Fruit fly (Drosophila melanogaster) whole organism, prepupa: Measurements from ENCODE around the gene Sol1.

Experiments
- CG10631 ChIP-seq: fragments of 200-800 bp; sonication (Bioruptor generic); optimal IDR thresholded peaks from 2 replicates; lab custom pipeline; 2016; ENCODE audit warnings: missing biosample characterization, missing genetic modification characterization
- CG10669 ChIP-seq: fragments of 200-800 bp; sonication (Bioruptor generic); optimal IDR thresholded peaks from 3 replicates; lab custom pipeline; 2018; ENCODE audit warnings: missing biosample characterization, mild to moderate bottlenecking, missing genetic modification characterization, moderate library complexity
- CG31627 ChIP-seq: fragments of 200-800 bp; sonication (Bioruptor generic); optimal IDR thresholded peaks from 3 replicates; lab custom pipeline; 2016; ENCODE audit warnings: missing biosample characterization, missing genetic modification characterization
- CG3919 ChIP-seq: fragments of 200-800 bp; sonication (Bioruptor generic); optimal IDR thresholded peaks from 3 replicates; lab custom pipeline; 2016; ENCODE audit warnings: missing biosample characterization, missing genetic modification characterization
- CG8319 ChIP-seq: fragments of 200-800 bp; sonication (Bioruptor generic); optimal IDR thresholded peaks from 3 replicates; lab custom pipeline; 2016; ENCODE audit warnings: missing biosample characterization, missing genetic modification characterization
- CG8632 ChIP-seq: fragments of 200-800 bp; sonication (Bioruptor generic); optimal IDR thresholded peaks from 3 replicates; lab custom pipeline; 2016; ENCODE audit warnings: missing biosample characterization, missing genetic modification characterization
- Hr38 ChIP-seq: sonication (Bioruptor generic); optimal IDR thresholded peaks from 2 replicates; lab custom pipeline; 2016; ENCODE audit warnings: missing biosample characterization, missing genetic modification characterization
- Hr4 ChIP-seq: fragments of 200-800 bp; sonication (Bioruptor generic); optimal IDR thresholded peaks from 3 replicates; lab custom pipeline; 2016; ENCODE audit warnings: missing biosample characterization, missing genetic modification characterization
- Met ChIP-seq: fragments of 200-800 bp; sonication (Bioruptor generic); optimal IDR thresholded peaks from 3 replicates; lab custom pipeline; 2016; ENCODE audit warnings: missing biosample characterization, missing genetic modification characterization
- OdsH ChIP-seq: fragments of 200-800 bp; sonication (Bioruptor generic); optimal IDR thresholded peaks from 3 replicates; lab custom pipeline; 2016; ENCODE audit warnings: missing biosample characterization, missing genetic modification characterization
- Smox ChIP-seq: fragments of 200-800 bp; sonication (Bioruptor generic); optimal IDR thresholded peaks from 3 replicates; lab custom pipeline; 2016; ENCODE audit warnings: missing biosample characterization, missing genetic modification characterization
- svp ChIP-seq: fragments of 200-800 bp; sonication (Bioruptor generic); peaks from one replicate; lab custom pipeline; 2016; ENCODE audit warnings: missing biosample characterization, missing genetic modification characterization
- topi ChIP-seq: fragments of 200-800 bp; sonication (Bioruptor generic); optimal IDR thresholded peaks from 3 replicates; lab custom pipeline; 2016; ENCODE audit warnings: missing biosample characterization, missing genetic modification characterization

DNA sequence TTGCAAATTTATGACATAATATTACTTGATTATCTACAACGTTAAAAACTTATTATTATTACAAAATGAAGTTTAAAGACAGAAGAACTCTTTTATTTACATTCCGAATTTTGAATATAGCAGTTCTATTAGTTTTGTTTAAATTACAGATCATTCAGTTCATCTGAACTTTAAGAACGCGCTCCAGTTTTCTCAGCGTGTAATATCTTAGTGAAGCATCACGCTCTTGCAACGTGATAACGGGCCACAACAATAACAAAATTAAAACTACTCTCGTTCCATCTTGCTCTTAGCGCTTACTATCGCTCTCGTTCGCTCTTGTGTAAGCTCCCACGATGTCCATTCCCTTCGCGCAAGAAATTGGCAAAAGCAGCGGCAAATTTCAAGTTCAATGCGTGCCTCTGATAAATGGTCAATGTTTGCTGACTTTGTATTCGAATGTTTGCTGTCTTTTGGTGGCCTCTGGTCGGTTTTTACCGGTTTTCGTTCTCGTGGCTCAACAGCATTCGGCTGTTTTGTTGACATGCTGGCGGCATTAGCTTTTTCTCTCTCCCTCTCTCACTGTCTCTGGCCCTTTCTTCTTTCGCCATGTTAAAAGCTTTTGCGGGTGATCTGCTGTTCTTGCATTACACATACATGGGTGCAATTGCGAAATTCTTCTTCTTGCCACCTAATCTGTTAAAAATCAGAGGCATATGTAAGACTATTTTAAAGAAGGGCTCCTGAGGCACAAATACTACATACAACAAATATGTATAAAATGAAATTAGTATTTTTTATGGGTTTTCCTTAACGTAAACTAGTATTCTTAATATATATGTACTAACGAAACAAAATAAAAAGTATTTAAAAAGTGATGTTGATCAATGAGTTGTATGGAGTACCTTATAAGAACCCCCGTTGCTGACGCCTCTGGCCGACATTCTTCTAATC, 56.8 kb downstream of the Sol1 start:
- TF ChIP-seq CG10631 (GFP tag; lab: Kevin White, UChicago) (peak; percentile 45), CG8632 (no peak), svp (GFP tag; lab: Kevin White, UChicago) (peak; percentile 67), CG10669 (GFP tag; lab: Kevin White, UChicago) (peak; percentile 40), Hr38 (GFP tag; lab: Kevin White, UChicago) (no peak), topi (GFP tag; lab: Kevin White, UChicago) (peak; percentile 50), CG3919 (GFP tag; lab: Kevin White, UChicago) (peak; percentile 56), Met (GFP tag; lab: Kevin White, UChicago) (peak; percentile 63), CG31627 (GFP tag; lab: Kevin White, UChicago) (peak; percentile 27), Smox (GFP tag; lab: Kevin White, UChicago) (peak; percentile 17), Hr4 (GFP tag; lab: Kevin White, UChicago) (peak; percentile 67), CG8319 (no peak), OdsH (GFP tag; lab: Kevin White, UChicago) (peak; percentile 54)
